Worm (Caenorhabditis elegans): ENCODE measurements around the gene nhr-274.
"Not testable (repeated sequence)": the region's sequence is repeated elsewhere in the genome, so short reads cannot be mapped to it uniquely, and the experiment has no call there.

Gene nhr-274

DNA sequence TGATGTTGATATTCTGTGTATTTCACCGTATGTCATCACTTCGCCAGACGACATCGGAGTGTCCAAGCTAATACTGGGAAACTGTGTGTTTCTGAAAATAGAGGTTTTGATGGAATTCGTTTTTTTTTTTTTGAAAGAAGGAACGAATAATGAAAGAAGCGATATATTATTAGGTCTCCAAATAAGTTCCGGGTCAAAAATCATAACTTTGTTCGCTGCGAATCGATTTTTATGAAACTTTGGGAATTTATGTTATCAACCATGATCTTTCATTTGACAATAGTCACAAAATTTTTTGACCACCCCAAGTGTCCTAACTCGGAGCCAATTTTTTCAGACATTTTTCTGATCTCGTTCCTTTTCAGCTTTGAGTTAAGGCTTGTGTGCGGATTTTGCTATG is at the start of gene nhr-274:
Gene nhr-274, minus strand, starts transcription at position 101 of the 400 bp plus-strand sequence.
- TF ChIP-seq lin-39, skn-1, zag-1 (tag; optimal IDR thresholded peaks at IDR 0.05): not testable (repeated sequence)

DNA sequence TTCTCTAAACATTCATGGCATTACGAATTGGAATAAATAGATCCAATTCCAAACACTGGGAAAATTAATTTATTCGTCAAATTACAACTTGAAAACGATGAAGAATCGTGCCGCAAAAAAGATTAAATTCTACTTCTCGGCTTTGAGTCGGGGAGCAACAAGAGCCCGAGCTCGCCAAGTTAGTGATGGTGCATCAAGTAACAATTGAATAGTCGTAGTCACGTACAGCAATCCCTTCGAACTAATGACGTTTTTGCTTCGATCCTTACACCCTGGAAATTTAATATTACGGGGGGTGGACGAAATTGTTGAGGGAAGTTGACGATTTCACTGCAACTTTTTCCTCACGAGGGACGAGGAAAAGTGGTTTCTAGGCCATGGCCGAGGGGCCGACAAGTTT is 46.6 kb upstream of the nhr-274 start:
- TF ChIP-seq fkh-10 (GFP tag; optimal IDR thresholded peaks at IDR 0.05) (peak; percentile 30), lin-39 (tag; optimal IDR thresholded peaks at IDR 0.05) (no peak)

DNA sequence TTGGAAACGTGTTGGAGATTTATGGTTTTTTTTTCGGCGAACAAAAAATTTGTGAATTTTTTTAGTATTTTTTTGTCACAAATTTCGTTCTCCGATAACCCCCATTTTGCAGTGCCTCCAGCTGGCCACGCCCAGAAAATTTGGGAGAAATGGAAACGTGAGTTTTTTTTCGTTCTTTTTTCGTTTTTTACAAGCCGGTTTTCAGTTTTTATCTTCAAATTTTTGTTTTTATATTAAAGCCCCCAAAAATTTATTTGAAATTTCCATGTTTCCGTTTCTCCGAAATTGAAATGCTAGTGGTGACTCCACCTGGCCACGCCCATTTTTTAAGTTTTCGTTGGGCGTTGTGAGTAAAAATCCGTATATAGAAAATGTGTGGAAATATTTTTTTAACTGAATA is 42.1 kb upstream of the nhr-274 start:
- no peak for TF ChIP-seq ceh-9 (tag; optimal IDR thresholded peaks at IDR 0.05)
- no peak for TF ChIP-seq jun-1 (tag; optimal IDR thresholded peaks at IDR 0.05)
- no peak for TF ChIP-seq ceh-28 (tag; optimal IDR thresholded peaks at IDR 0.05)

DNA sequence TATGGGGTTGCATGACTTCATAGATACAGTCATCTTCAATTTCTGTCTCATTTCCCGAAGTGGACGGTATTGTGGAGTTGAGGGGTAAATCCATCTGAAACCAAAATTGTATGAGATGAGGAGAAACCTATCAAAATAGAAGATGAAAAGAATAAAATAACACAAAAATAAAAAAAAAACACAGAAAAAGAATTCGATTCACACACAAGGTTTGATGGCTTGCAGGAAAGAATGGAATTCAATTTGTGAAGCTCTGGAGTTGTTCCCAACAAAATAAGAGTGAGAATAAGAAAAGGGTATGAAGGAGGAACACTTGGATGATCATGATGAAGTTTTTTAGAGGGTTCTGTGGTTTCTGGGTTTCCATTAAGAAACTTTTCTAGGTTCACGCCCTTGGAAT is 37.0 kb upstream of the nhr-274 start, which contains the start of gene Y41D4B.24:
Gene Y41D4B.24, minus strand, starts transcription at position 101 of the 400 bp plus-strand sequence.
- TF ChIP-seq pha-4 (tag; optimal IDR thresholded peaks at IDR 0.05) (no peak), nhr-76 (tag; optimal IDR thresholded peaks at IDR 0.05) (no peak), fkh-10 (GFP tag; optimal IDR thresholded peaks at IDR 0.05) (no peak), hmg-11 (tag; optimal IDR thresholded peaks at IDR 0.05) (no peak), nhr-77 (tag; optimal IDR thresholded peaks at IDR 0.05) (no peak), mml-1 (tag; optimal IDR thresholded peaks at IDR 0.05) (no peak), ztf-11 (tag; optimal IDR thresholded peaks at IDR 0.05) (no peak), ceh-9 (tag; optimal IDR thresholded peaks at IDR 0.05) (no peak), jun-1 (tag; optimal IDR thresholded peaks at IDR 0.05) (no peak), skn-1 (tag; optimal IDR thresholded peaks at IDR 0.05) (no peak), egl-27 (tag; optimal IDR thresholded peaks at IDR 0.05) (no peak), unc-39 (tag; optimal IDR thresholded peaks at IDR 0.05) (no peak), ama-1 (optimal IDR thresholded peaks at IDR 0.05) (no peak), mdl-1 (tag; optimal IDR thresholded peaks at IDR 0.05) (no peak), eor-1 (tag; optimal IDR thresholded peaks at IDR 0.05) (no peak), daf-12 (tag; optimal IDR thresholded peaks at IDR 0.05) (no peak), nhr-28 (tag; optimal IDR thresholded peaks at IDR 0.05) (no peak), ceh-82 (tag; optimal IDR thresholded peaks at IDR 0.05) (no peak), fos-1 (tag; optimal IDR thresholded peaks at IDR 0.05) (no peak)

DNA sequence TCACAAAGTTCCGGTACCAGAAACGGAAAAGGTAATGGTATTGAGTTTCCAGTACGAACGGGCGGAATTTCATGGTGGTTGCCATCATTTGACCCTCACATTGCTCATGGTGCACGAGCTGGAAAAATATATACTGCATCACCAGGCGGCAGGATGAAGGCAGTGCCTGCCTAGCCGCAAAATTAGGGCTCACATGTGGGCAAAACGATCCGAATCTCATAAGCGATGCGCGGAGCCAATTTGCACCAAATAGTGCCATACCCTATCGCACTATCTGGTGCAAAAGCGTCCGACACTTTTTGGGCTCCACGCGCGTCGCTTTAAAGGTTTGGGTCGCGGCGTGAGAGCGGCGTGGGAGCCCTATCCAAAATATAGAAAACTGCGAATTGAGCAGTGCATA is 34.1 kb upstream of the nhr-274 start:
- TF ChIP-seq nhr-23 (tag; optimal IDR thresholded peaks at IDR 0.05) (no peak), unc-62 (GFP tag; optimal IDR thresholded peaks at IDR 0.05) (no peak), nhr-67 (tag; optimal IDR thresholded peaks at IDR 0.05) (no peak), nhr-12 (tag; optimal IDR thresholded peaks at IDR 0.05) (no peak), egl-27 (tag; optimal IDR thresholded peaks at IDR 0.05) (no peak), fkh-2 (tag; optimal IDR thresholded peaks at IDR 0.05) (no peak), mml-1 (tag; optimal IDR thresholded peaks at IDR 0.05) (no peak), ceh-16 (tag; optimal IDR thresholded peaks at IDR 0.05) (no peak), eor-1 (tag; optimal IDR thresholded peaks at IDR 0.05) (no peak), pqm-1 (tag; optimal IDR thresholded peaks at IDR 0.05) (no peak), lin-39 (tag; optimal IDR thresholded peaks at IDR 0.05) (no peak)

DNA sequence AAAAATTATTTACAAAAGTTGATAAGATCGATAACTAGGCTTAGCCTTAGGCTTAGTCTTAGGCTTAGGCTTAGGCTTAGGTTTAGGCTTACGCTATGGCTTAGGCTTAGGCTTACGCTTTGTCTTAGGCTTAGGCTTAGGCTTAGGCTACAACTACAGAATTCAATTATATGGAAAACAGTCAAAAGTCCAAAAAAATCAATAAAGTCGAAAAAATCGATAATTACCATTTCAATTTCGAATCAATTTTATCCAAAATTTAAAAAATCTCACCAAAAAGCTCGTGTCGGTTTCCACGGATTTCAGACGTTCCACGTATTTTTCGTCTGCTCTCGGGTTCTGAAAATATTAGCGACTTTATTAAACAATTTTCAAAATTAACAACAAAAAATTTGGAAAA is 31.8 kb upstream of the nhr-274 start:
- TF ChIP-seq elt-2 (tag; optimal IDR thresholded peaks at IDR 0.05): no peak
- TF ChIP-seq ceh-28 (tag; optimal IDR thresholded peaks at IDR 0.05): peak; percentile 59

DNA sequence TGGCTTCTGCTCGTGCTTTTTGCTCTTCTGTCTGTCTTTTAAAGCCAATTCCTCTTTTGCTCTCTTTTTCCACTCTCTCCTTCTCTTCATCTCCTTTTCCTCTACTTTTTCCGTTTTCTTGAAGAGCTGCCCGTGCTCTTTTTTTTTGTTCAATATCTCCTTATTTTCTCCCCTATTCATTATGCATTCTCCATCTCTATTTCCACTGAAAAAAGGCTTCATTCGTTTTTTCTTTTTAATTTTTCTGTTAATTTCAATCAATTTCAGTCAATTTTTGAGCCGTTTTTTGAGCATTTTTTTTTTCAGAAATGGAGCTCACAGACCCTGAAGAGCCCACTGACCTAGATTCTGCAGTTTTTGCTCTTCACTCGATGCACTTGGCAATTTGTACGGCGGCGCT is 27.3 kb upstream of the nhr-274 start, which contains the start of gene Y41D4B.1:
Gene Y41D4B.1, plus strand, starts transcription at position 301 of the 400 bp plus-strand sequence.
- TF ChIP-seq eor-1 (tag; optimal IDR thresholded peaks at IDR 0.05): no peak
- TF ChIP-seq fkh-10 (GFP tag; optimal IDR thresholded peaks at IDR 0.05): peak; percentile 15
- no peak for TF ChIP-seq ceh-16 (tag; optimal IDR thresholded peaks at IDR 0.05)
- no peak for TF ChIP-seq daf-12 (tag; optimal IDR thresholded peaks at IDR 0.05)
- no peak for TF ChIP-seq ceh-9 (tag; optimal IDR thresholded peaks at IDR 0.05)

Data from whole organism, L3 larva.